Fruit fly (Drosophila melanogaster) whole organism, prepupa: ENCODE results near the gene CG13670.

ENCODE experiments used
- Blimp-1 ChIP-seq: fragments of 200-800 bp; sonication (Bioruptor generic); optimal IDR thresholded peaks from 3 replicates; lab custom pipeline; 2017; ENCODE audit warnings: missing biosample characterization, missing genetic modification characterization, mild to moderate bottlenecking, moderate library complexity, missing genetic modification reagents
- CG10669 ChIP-seq: fragments of 200-800 bp; sonication (Bioruptor generic); optimal IDR thresholded peaks from 3 replicates; lab custom pipeline; 2018; ENCODE audit warnings: missing biosample characterization, mild to moderate bottlenecking, missing genetic modification characterization, moderate library complexity
- CG11762 ChIP-seq: fragments of 200-800 bp; sonication (Bioruptor generic); optimal IDR thresholded peaks from 3 replicates; lab custom pipeline; 2016; ENCODE audit warnings: missing biosample characterization, missing genetic modification characterization; ENCODE audit not compliant: insufficient read depth
- CG3919 ChIP-seq: fragments of 200-800 bp; sonication (Bioruptor generic); optimal IDR thresholded peaks from 3 replicates; lab custom pipeline; 2016; ENCODE audit warnings: missing biosample characterization, missing genetic modification characterization
- CG6276 ChIP-seq: fragments of 200-800 bp; sonication (Bioruptor generic); optimal IDR thresholded peaks from 2 replicates; lab custom pipeline; 2017; ENCODE audit warnings: missing biosample characterization, mild to moderate bottlenecking, missing genetic modification characterization
- CG6792 ChIP-seq: fragments of 200-800 bp; sonication (Bioruptor generic); optimal IDR thresholded peaks from 3 replicates; lab custom pipeline; 2016; ENCODE audit warnings: missing biosample characterization, missing genetic modification characterization
- Ets96B ChIP-seq: fragments of 200-800 bp; optimal IDR thresholded peaks from 2 replicates; lab custom pipeline; 2019; ENCODE audit warnings: missing biosample characterization, mild to moderate bottlenecking, missing genetic modification characterization, moderate library complexity
- Hr4 ChIP-seq: fragments of 200-800 bp; sonication (Bioruptor generic); optimal IDR thresholded peaks from 3 replicates; lab custom pipeline; 2016; ENCODE audit warnings: missing biosample characterization, missing genetic modification characterization
- Met ChIP-seq: fragments of 200-800 bp; sonication (Bioruptor generic); optimal IDR thresholded peaks from 3 replicates; lab custom pipeline; 2016; ENCODE audit warnings: missing biosample characterization, missing genetic modification characterization
- Sox102F ChIP-seq: fragments of 200-800 bp; sonication (Bioruptor generic); optimal IDR thresholded peaks from 2 replicates; lab custom pipeline; 2016; ENCODE audit warnings: missing biosample characterization, mild to moderate bottlenecking, missing genetic modification characterization
- cyc ChIP-seq: fragments of 200-800 bp; sonication (Bioruptor generic); optimal IDR thresholded peaks from 3 replicates; lab custom pipeline; 2016; ENCODE audit warnings: missing biosample characterization, missing genetic modification characterization
- eg ChIP-seq: fragments of 200-800 bp; sonication (Bioruptor generic); IDR thresholded peaks from 3 replicates; pipeline ENCODE4 v1.3.6; 2022; ENCODE audit warnings: missing biosample characterization, missing genetic modification characterization
- svp ChIP-seq: fragments of 200-800 bp; sonication (Bioruptor generic); peaks from one replicate; lab custom pipeline; 2016; ENCODE audit warnings: missing biosample characterization, missing genetic modification characterization
- vri ChIP-seq: fragments of 200-800 bp; sonication (Bioruptor generic); optimal IDR thresholded peaks from 3 replicates; lab custom pipeline; 2016; ENCODE audit warnings: missing biosample characterization, mild to moderate bottlenecking, missing genetic modification characterization

- peak; percentile 60; the same call in 2 of the 3 replicates for TF ChIP-seq eg (GFP tag; lab: Robert Waterston, UW)
- peak; percentile 55 for TF ChIP-seq Hr4 (GFP tag; lab: Kevin White, UChicago)
- TF ChIP-seq CG6276: no peak
- TF ChIP-seq Sox102F (GFP tag; lab: Kevin White, UChicago): no peak
- no peak for TF ChIP-seq CG11762 (GFP tag; lab: Kevin White, UChicago)
- TF ChIP-seq vri (GFP tag; lab: Kevin White, UChicago): no peak
- TF ChIP-seq CG6792 (GFP tag; lab: Kevin White, UChicago): no peak
- no peak for TF ChIP-seq svp
- no peak for TF ChIP-seq cyc
- no peak for TF ChIP-seq Ets96B
- no peak for TF ChIP-seq CG10669 (GFP tag; lab: Kevin White, UChicago)
- no peak for TF ChIP-seq Blimp-1 (GFP tag; lab: Kevin White, UChicago)
- no peak for TF ChIP-seq CG3919 (GFP tag; lab: Kevin White, UChicago)
- peak; percentile 33 for TF ChIP-seq Met (GFP tag; lab: Kevin White, UChicago)
These were observed 5.8 kb upstream of the CG13670 start for dm6 chr3L:8314788-8315140.
